Worm (Caenorhabditis elegans) whole organism, L4 larva: Measurements from ENCODE around the gene F57C2.5.

ENCODE experiments used
- F49E8.2 ChIP-seq: sonication (generic microtip); optimal IDR thresholded peaks from 2 replicates; lab custom pipeline; 2016; ENCODE audit warnings: missing compliant biosample characterization, mild to moderate bottlenecking, missing genetic modification characterization, borderline replicate concordance
- cey-2 ChIP-seq: sonication (generic microtip); optimal IDR thresholded peaks from 3 replicates; lab custom pipeline; 2017; ENCODE audit warnings: missing genetic modification characterization, mild to moderate bottlenecking, missing compliant biosample characterization, antibody characterized with exemption, borderline replicate concordance; ENCODE audit not compliant: insufficient read depth
- daf-12 ChIP-seq: fragments of 150-350 bp; optimal IDR thresholded peaks from 2 replicates; lab custom pipeline; 2014; ENCODE audit warnings: missing biosample characterization, missing genetic modification reagents, missing genetic modification characterization
- lin-15B ChIP-seq: fragments of 150-350 bp; sonication (generic microtip); optimal IDR thresholded peaks from 3 replicates; lab custom pipeline; 2014; ENCODE audit warnings: missing biosample characterization, missing genetic modification characterization
- skn-1 ChIP-seq: fragments of 150-350 bp; optimal IDR thresholded peaks from 2 replicates; lab custom pipeline; 2014; ENCODE audit warnings: missing biosample characterization, missing genetic modification characterization
- snpc-1.2 ChIP-seq: fragments of 200-800 bp; sonication (Bioruptor generic); IDR thresholded peaks from 2 replicates; pipeline ENCODE4 v1.3.6; 2022; ENCODE audit warnings: missing genetic modification reagents, missing genetic modification characterization, missing compliant biosample characterization

DNA sequence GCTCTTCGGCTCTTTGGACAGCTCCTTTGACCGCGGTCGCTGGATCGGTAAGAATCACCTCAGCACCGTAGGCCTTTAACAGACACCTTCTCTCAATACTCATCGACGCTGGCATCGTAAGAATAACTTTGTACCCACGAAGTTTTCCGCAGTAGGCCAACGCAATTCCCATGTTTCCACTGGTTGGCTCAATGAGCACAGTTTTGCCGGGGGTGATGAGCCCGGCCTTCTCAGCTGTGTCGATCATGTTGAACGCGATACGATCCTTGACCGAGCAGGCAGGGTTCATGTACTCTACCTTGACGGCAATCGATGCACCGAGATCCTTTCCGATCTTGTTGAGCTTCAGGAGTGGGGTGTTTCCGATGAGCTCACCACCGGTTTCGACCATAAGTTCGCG lies 34.0 kb downstream of the F57C2.5 start:
- TF ChIP-seq lin-15B (tag; lab: Kevin White, UChicago) (no peak), F49E8.2 (tag; lab: Kevin White, UChicago) (no peak), skn-1 (tag; lab: Kevin White, UChicago) (no peak), daf-12 (tag; lab: Kevin White, UChicago) (no peak), snpc-1.2 (no peak), cey-2 (no peak)
